Worm (Caenorhabditis elegans) whole organism, L1 larva: Measurements from ENCODE around the gene W08E12.4.
A peak's percentile ranks its signal among the peaks of the same experiment; 100 is the strongest.
"Not testable (repeated sequence)": the region's sequence is repeated elsewhere in the genome, so short reads cannot be mapped to it uniquely, and the experiment has no call there.

ENCODE experiments used
- aha-1 ChIP-seq: fragments of 150-350 bp; optimal IDR thresholded peaks from 2 replicates; lab custom pipeline; 2014; ENCODE audit warnings: missing biosample characterization, missing genetic modification characterization
- alr-1 ChIP-seq: fragments of 200-800 bp; sonication (Bioruptor generic); optimal IDR thresholded peaks from 2 replicates; lab custom pipeline; 2018; ENCODE audit warnings: borderline replicate concordance, mild to moderate bottlenecking, missing genetic modification characterization, missing compliant biosample characterization
- ama-1 ChIP-seq: fragments of 150-350 bp; optimal IDR thresholded peaks from 2 replicates; lab custom pipeline; 2014
- blmp-1 ChIP-seq: fragments of 150-350 bp; optimal IDR thresholded peaks from 2 replicates; lab custom pipeline; 2014; ENCODE audit warnings: missing biosample characterization, missing genetic modification characterization
- ceh-8 ChIP-seq: fragments of 200-800 bp; sonication (Bioruptor generic); optimal IDR thresholded peaks from 2 replicates; lab custom pipeline; 2018; ENCODE audit warnings: mild to moderate bottlenecking, missing genetic modification characterization, moderate library complexity, missing compliant biosample characterization
- ceh-82 ChIP-seq, 3 experiments: fragments of 150-350 bp in 1 of 3; sonication (generic microtip) in 2 of 3; optimal IDR thresholded peaks; 2 replicates each; lab custom pipeline; 2014 to 2017; ENCODE audit warnings: missing biosample characterization in 3 of 3, missing genetic modification characterization in 3 of 3
- ceh-88 ChIP-seq: fragments of 200-800 bp; sonication (Bioruptor generic); IDR thresholded peaks from 2 replicates; pipeline ENCODE4 v1.3.6; 2022; ENCODE audit warnings: missing genetic modification characterization, missing compliant biosample characterization
- ces-1 ChIP-seq: fragments of 150-350 bp; optimal IDR thresholded peaks from 2 replicates; lab custom pipeline; 2014; ENCODE audit warnings: missing biosample characterization, missing genetic modification reagents, missing genetic modification characterization
- dsc-1 ChIP-seq: sonication (generic microtip); optimal IDR thresholded peaks from 2 replicates; lab custom pipeline; 2016; ENCODE audit warnings: mild to moderate bottlenecking, missing genetic modification characterization, missing compliant biosample characterization
- efl-1 ChIP-seq, 4 experiments: fragments of 150-350 bp; optimal IDR thresholded peaks in 3 of 4; peaks in 1 of 4; 1 replicate in 1 of 4; 2 replicates in 3 of 4; lab custom pipeline; 2014; ENCODE audit warnings: missing biosample characterization in 2 of 4, missing genetic modification characterization in 2 of 4, missing genetic modification reagents in 2 of 4
- efl-3 ChIP-seq: fragments of 200-800 bp; sonication (Bioruptor generic); optimal IDR thresholded peaks from 2 replicates; lab custom pipeline; 2018; ENCODE audit warnings: mild to moderate bottlenecking, missing genetic modification characterization, missing compliant biosample characterization
- egl-27 ChIP-seq, 2 experiments: fragments of 150-350 bp in 1 of 2; sonication (generic microtip); optimal IDR thresholded peaks; 3 replicates each; lab custom pipeline; 2017 to 2018; ENCODE audit warnings: missing biosample characterization in 2 of 2, missing genetic modification characterization in 2 of 2, missing genetic modification reagents in 2 of 2
- elt-3 ChIP-seq, 6 experiments: fragments of 150-350 bp in 1 of 6; sonication (generic microtip); optimal IDR thresholded peaks; 2 replicates each; lab custom pipeline; 2017 to 2018; ENCODE audit warnings: missing biosample characterization in 6 of 6, missing genetic modification characterization in 6 of 6, inconsistent platforms in 1 of 6
- fkh-10 ChIP-seq: sonication (generic microtip); optimal IDR thresholded peaks from 2 replicates; lab custom pipeline; 2017; ENCODE audit warnings: missing biosample characterization, missing genetic modification reagents, missing genetic modification characterization
- hpl-2 ChIP-seq: fragments of 150-350 bp; optimal IDR thresholded peaks from 2 replicates; lab custom pipeline; 2014; ENCODE audit warnings: missing biosample characterization, missing genetic modification reagents, missing genetic modification characterization
- jun-1 ChIP-seq: fragments of 150-350 bp; optimal IDR thresholded peaks from 2 replicates; lab custom pipeline; 2014; ENCODE audit warnings: missing biosample characterization, missing genetic modification reagents, missing genetic modification characterization
- lin-13 ChIP-seq: fragments of 150-350 bp; optimal IDR thresholded peaks from 2 replicates; lab custom pipeline; 2014; ENCODE audit warnings: missing biosample characterization, missing genetic modification reagents, missing genetic modification characterization
- lin-15B ChIP-seq: fragments of 150-350 bp; sonication (generic microtip); optimal IDR thresholded peaks from 3 replicates; lab custom pipeline; 2014; ENCODE audit warnings: missing biosample characterization, missing genetic modification characterization
- lir-3 ChIP-seq: sonication (generic microtip); optimal IDR thresholded peaks from 2 replicates; lab custom pipeline; 2016; ENCODE audit warnings: mild to moderate bottlenecking, missing genetic modification characterization, moderate library complexity, missing compliant biosample characterization; ENCODE audit not compliant: poor library complexity
- mdl-1 ChIP-seq, 2 experiments: fragments of 150-350 bp; optimal IDR thresholded peaks; 2 replicates each; lab custom pipeline; 2014 to 2017; ENCODE audit warnings: missing biosample characterization in 2 of 2, missing genetic modification characterization in 2 of 2, inconsistent platforms in 1 of 2
- mef-2 ChIP-seq: fragments of 150-350 bp; optimal IDR thresholded peaks from 2 replicates; lab custom pipeline; 2014; ENCODE audit warnings: missing biosample characterization, missing genetic modification characterization
- nhr-11 ChIP-seq: fragments of 150-350 bp; optimal IDR thresholded peaks from 2 replicates; lab custom pipeline; 2014; ENCODE audit warnings: missing biosample characterization, missing genetic modification characterization
- nhr-12 ChIP-seq: sonication (generic microtip); optimal IDR thresholded peaks from 2 replicates; lab custom pipeline; 2017; ENCODE audit warnings: missing biosample characterization, missing genetic modification characterization
- nhr-19 ChIP-seq: fragments of 200-800 bp; sonication (Bioruptor generic); conservative IDR thresholded peaks from 2 replicates; pipeline ENCODE4 v1.3.6; 2022; ENCODE audit warnings: missing genetic modification characterization, missing compliant biosample characterization
- nhr-28 ChIP-seq: fragments of 150-350 bp; optimal IDR thresholded peaks from 2 replicates; lab custom pipeline; 2014; ENCODE audit warnings: missing biosample characterization, missing genetic modification characterization
- nhr-71 ChIP-seq: sonication (generic microtip); optimal IDR thresholded peaks from 2 replicates; lab custom pipeline; 2016; ENCODE audit warnings: mild to moderate bottlenecking, missing genetic modification characterization, moderate library complexity, missing compliant biosample characterization
- nhr-76 ChIP-seq: sonication (generic microtip); optimal IDR thresholded peaks from 2 replicates; lab custom pipeline; 2017; ENCODE audit warnings: missing biosample characterization, missing genetic modification characterization
- nhr-77 ChIP-seq: fragments of 150-350 bp; optimal IDR thresholded peaks from 2 replicates; lab custom pipeline; 2014; ENCODE audit warnings: missing biosample characterization, missing genetic modification characterization
- nhr-90 ChIP-seq: sonication (generic microtip); optimal IDR thresholded peaks from 2 replicates; lab custom pipeline; 2016; ENCODE audit warnings: mild to moderate bottlenecking, missing genetic modification characterization, missing compliant biosample characterization; ENCODE audit not compliant: poor library complexity
- pag-3 ChIP-seq: sonication (generic microtip); optimal IDR thresholded peaks from 2 replicates; lab custom pipeline; 2017; ENCODE audit warnings: missing genetic modification characterization, mild to moderate bottlenecking, missing compliant biosample characterization, antibody characterized with exemption, borderline replicate concordance; ENCODE audit not compliant: insufficient read depth
- rnt-1 ChIP-seq: sonication (generic microtip); optimal IDR thresholded peaks from 2 replicates; lab custom pipeline; 2016; ENCODE audit warnings: mild to moderate bottlenecking, missing genetic modification characterization, moderate library complexity, missing compliant biosample characterization
- skn-1 ChIP-seq: fragments of 150-350 bp; optimal IDR thresholded peaks from 2 replicates; lab custom pipeline; 2014; ENCODE audit warnings: missing biosample characterization, missing genetic modification characterization
- sup-37 ChIP-seq: fragments of 200-800 bp; sonication (Bioruptor generic); optimal IDR thresholded peaks from 2 replicates; lab custom pipeline; 2018; ENCODE audit warnings: mild to moderate bottlenecking, missing genetic modification characterization, missing compliant biosample characterization
- swsn-7 ChIP-seq: sonication (generic microtip); optimal IDR thresholded peaks from 2 replicates; lab custom pipeline; 2016; ENCODE audit warnings: missing genetic modification characterization, missing compliant biosample characterization
- tlp-1 ChIP-seq: fragments of 150-350 bp; optimal IDR thresholded peaks from 2 replicates; lab custom pipeline; 2014; ENCODE audit warnings: missing biosample characterization, missing genetic modification characterization
- unc-30 ChIP-seq: sonication (generic microtip); optimal IDR thresholded peaks from 2 replicates; lab custom pipeline; 2017; ENCODE audit warnings: missing biosample characterization, missing genetic modification characterization
- ztf-11 ChIP-seq, 2 experiments: sonication (generic microtip); optimal IDR thresholded peaks; 2 replicates each; lab custom pipeline; 2016 to 2017; ENCODE audit warnings: missing genetic modification characterization in 2 of 2, missing biosample characterization in 1 of 2, missing compliant biosample characterization in 1 of 2

The W08E12.4 gene

DNA sequence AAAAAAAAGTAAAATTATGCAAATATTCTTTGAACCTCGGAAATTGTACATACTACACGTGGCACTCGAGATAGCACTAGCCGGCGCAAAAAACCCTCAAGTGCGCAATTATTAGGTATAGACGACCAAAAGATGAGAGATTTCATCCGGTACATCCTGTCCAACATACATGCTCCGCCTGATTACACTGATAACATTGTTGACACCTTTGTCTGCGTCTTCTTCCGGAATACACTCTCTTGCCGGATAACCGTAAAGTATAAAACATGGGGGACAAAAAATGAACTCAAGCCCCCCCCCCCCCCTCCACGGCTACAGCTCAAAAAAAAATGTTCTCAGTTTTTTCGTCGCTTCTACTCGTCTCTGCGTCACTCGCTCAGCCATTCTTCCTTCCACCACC lies 3.9 kb upstream of the W08E12.4 start, which contains the start of gene W08E12.6:
Gene W08E12.6, plus strand, starts transcription at position 301 of the 400 bp plus-strand sequence.
- TF ChIP-seq lin-13 (GFP tag; lab: Kevin White, UChicago) (no peak), fkh-10 (GFP tag; lab: Kevin White, UChicago) (peak; percentile 3)

DNA sequence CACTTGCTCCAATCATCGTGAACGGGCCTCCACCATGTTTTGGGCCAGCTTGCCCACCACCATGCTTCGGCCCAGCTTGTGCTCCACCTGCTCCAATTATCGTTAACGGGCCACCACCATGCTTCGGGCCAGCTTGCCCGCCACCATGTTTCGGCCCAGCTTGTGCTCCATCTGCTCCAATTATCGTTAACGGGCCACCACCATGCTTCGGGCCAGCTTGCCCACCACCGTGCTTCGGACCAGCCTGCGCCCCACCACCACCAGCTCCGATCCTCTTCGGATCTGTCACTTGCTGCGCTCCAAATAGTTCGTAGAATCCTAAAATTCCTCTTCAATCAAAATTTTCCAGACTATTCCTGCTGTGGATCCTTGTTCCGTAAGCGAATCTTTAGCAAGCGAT lies 2.9 kb upstream of the W08E12.4 start:
- TF ChIP-seq aha-1 (tag; lab: Kevin White, UChicago) (no peak), jun-1 (tag; lab: Kevin White, UChicago) (no peak), nhr-77 (no peak), ceh-8 (GFP tag; lab: Kevin White, UChicago) (no peak), nhr-90 (tag; lab: Kevin White, UChicago) (no peak), swsn-7 (tag; lab: Kevin White, UChicago) (no peak), mef-2 (tag; lab: Kevin White, UChicago) (no peak), ztf-11 (tag; optimal IDR thresholded peaks at IDR 0.05; lab: Kevin White, UChicago) (no peak), nhr-11 (tag; lab: Kevin White, UChicago) (no peak), efl-3 (GFP tag; lab: Kevin White, UChicago) (no peak), hpl-2 (GFP tag; lab: Kevin White, UChicago) (no peak), ces-1 (GFP tag; lab: Kevin White, UChicago) (no peak), nhr-12 (tag; lab: Kevin White, UChicago) (no peak), lir-3 (no peak), elt-3 (tag; optimal IDR thresholded peaks at IDR 0.05; lab: Kevin White, UChicago) (no peak), nhr-19 (GFP tag; lab: Robert Waterston, UW) (no peak), unc-30 (tag; lab: Kevin White, UChicago) (no peak), nhr-28 (tag; lab: Kevin White, UChicago) (no peak)

DNA sequence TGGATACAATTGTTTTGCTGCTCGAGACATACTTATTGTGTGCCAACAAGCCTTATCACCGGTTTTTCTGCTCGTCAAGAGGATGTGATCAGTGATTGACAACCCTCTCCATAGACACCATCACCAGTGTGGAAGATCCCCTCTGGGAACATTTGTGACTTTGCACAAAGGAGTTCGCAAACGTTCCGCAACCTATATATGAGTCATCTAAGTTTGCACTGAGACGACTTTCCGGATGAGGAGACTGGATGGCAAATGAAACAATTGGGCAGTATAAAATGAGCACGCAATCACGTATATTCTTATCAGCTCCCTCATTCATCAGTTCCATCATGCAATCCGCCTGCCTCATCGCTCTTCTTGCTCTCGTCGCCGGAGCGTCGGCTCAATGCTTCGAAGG lies 1.7 kb upstream of the W08E12.4 start, which contains the start of gene W08E12.5:
Gene W08E12.5, plus strand, starts transcription at position 301 of the 400 bp plus-strand sequence.
- TF ChIP-seq efl-1 (optimal IDR thresholded peaks at IDR 0.05; lab: Kevin White, UChicago): no peak
- peak in 1 of 2 experiments; percentile 50 for TF ChIP-seq efl-1 (GFP tag; optimal IDR thresholded peaks at IDR 0.05 in 1 of 2; lab: Kevin White, UChicago)
- TF ChIP-seq lir-3: no peak
- TF ChIP-seq lin-15B (tag; lab: Kevin White, UChicago): no peak

DNA sequence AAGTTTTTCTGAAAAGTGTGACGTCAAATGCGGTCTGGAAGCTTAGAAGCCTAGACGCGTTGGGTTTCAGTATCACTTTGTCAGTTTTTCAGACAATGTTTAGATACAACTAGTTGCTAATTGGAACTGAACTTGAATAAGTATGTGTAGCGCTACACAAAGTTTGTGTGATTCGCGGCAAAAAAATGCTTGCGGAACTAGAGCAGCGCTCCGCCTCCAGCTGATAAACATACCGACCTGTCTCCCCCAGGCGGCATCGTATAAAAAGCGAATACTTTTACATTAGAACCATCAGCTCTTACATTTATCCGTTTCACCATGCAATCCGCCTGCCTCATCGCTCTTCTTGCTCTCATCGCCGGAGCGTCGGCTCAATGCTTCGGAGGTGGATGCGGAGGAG lies 1.5 kb downstream of the W08E12.4 start, which contains the start of gene idpp-12:
Gene idpp-12, plus strand, starts transcription at position 301 of the 400 bp plus-strand sequence.
- not testable (repeated sequence) for TF ChIP-seq lir-3; elt-3 (tag; optimal IDR thresholded peaks at IDR 0.05; lab: Kevin White, UChicago); hpl-2 (GFP tag; lab: Kevin White, UChicago)

DNA sequence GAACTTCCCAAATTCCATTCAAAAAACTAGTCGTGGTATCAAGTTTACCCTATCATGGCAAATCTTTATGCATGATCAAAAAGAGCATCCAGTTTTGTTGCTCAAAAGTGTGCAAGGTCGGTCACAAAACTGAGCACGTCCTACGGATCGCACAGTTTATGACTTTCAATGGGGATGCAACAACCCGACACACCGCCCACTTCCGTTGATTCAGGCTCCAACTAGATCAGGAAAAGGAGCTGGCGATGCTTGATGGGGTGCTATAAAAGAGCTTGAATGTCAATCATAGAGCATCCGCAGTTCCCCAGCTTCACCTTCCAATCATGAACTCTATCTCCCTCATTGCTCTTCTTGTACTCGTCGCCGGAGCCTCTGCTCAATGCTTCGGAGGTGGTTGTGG lies 3.4 kb downstream of the W08E12.4 start, which contains the start of gene W08E12.2:
Gene W08E12.2, plus strand, starts transcription at position 301 of the 400 bp plus-strand sequence.
- TF ChIP-seq ceh-88 (GFP tag; lab: Robert Waterston, UW): no peak
- TF ChIP-seq efl-1 (optimal IDR thresholded peaks at IDR 0.05; lab: Kevin White, UChicago): no peak
- TF ChIP-seq efl-1 (GFP tag; optimal IDR thresholded peaks at IDR 0.05 in 1 of 2; lab: Kevin White, UChicago): peak in 1 of 2 experiments; percentile 24

DNA sequence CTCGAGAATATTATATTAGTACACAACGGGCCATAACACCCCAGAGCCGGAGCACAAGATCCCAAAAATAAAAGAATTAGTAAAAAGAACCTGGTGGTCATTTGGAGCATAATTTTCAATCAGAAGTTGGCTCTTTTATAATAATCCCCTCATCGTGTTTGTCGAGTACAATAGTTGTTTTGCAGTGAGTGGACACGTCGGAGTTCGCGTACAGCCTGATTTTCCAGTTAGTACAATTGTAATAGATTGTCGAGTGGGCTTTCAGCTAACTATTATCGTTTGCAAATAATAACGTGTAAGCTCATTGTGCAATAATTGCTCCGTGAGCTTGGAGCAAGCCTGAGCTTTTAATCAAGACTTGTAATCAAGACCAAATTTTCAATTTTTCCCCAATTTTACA lies 5.3 kb downstream of the W08E12.4 start, which contains the start of gene W08E12.9:
Gene W08E12.9, minus strand, starts transcription at position 101 of the 400 bp plus-strand sequence.
- TF ChIP-seq ceh-82 (tag; optimal IDR thresholded peaks at IDR 0.05; lab: Kevin White, UChicago): no peak
- no peak for TF ChIP-seq mdl-1 (tag; optimal IDR thresholded peaks at IDR 0.05; lab: Kevin White, UChicago)
- TF ChIP-seq skn-1 (tag; lab: Kevin White, UChicago): no peak
- no peak for TF ChIP-seq nhr-71
- no peak for TF ChIP-seq alr-1 (tag; lab: Kevin White, UChicago)
- TF ChIP-seq nhr-19 (GFP tag; lab: Robert Waterston, UW): no peak
- TF ChIP-seq ztf-11 (tag; optimal IDR thresholded peaks at IDR 0.05; lab: Kevin White, UChicago): no peak
- no peak for TF ChIP-seq nhr-77
- no peak for TF ChIP-seq unc-30 (tag; lab: Kevin White, UChicago)
- no peak for TF ChIP-seq nhr-76
- no peak for TF ChIP-seq tlp-1 (tag; lab: Kevin White, UChicago)
- TF ChIP-seq rnt-1 (tag; lab: Kevin White, UChicago): no peak
- no peak for TF ChIP-seq ama-1 (lab: Kevin White, UChicago)
- no peak for TF ChIP-seq dsc-1 (tag; lab: Kevin White, UChicago)
- no peak for TF ChIP-seq pag-3 (tag; lab: Kevin White, UChicago)
- TF ChIP-seq nhr-11 (tag; lab: Kevin White, UChicago): no peak
- no peak for TF ChIP-seq sup-37 (GFP tag; lab: Kevin White, UChicago)
- TF ChIP-seq blmp-1 (tag; lab: Kevin White, UChicago): no peak
- no peak for TF ChIP-seq lin-13 (GFP tag; lab: Kevin White, UChicago)
- no peak for TF ChIP-seq egl-27 (tag; optimal IDR thresholded peaks at IDR 0.05; lab: Kevin White, UChicago)
